Worm (Caenorhabditis elegans): ENCODE data around the gene T21B6.3.

Gene T21B6.3

DNA sequence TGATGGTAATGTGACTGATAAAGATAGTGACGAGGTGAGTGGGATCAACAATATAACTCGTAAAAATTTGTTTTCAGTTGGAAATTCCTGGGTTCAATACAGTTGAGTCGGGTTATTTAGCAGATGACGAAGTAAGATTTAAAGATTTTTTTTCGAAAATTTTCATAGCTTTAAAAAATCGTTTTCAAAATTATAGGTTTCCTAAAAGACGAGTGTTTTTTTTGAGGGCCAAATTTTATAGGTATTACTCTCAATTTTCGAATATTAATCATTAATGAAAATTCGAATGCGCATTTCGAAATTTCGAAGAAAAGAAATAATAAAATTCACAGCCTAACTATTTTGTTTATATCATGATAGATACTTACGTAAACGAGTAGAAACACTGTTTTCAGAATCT lies 22.4 kb upstream of the T21B6.3 start:
- TF ChIP-seq gmeb-1 (tag; optimal IDR thresholded peaks at IDR 0.05): no peak
- no peak for TF ChIP-seq ceh-16 (tag; optimal IDR thresholded peaks at IDR 0.05)
- no peak for TF ChIP-seq nhr-10 (tag; optimal IDR thresholded peaks at IDR 0.05)

DNA sequence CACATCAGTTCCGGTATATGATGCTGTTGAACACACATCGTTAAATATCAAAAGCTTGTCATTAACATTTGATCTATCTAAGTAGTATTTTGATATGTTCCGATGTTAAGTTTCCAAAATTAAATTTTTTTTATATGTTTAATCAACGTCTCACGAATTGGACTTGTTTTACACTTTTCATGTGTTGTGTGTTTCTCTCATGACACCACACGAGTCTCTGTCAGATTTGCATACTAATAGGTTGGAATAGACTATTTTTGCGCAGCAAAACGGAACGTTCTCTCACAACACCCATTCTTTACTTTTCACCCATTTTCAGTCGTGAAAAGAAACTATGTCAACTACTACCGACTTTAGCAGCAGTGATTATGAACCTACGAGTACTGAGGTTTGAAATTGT lies 21.9 kb upstream of the T21B6.3 start, which contains the start of gene K09C8.8:
K09C8.8 (plus strand) TSS at position 301 of the 400 bp plus-strand sequence.
- no peak for TF ChIP-seq ztf-11 (tag; optimal IDR thresholded peaks at IDR 0.05)
- no peak for TF ChIP-seq nhr-77 (tag; optimal IDR thresholded peaks at IDR 0.05)
- no peak for TF ChIP-seq sma-3 (GFP tag; optimal IDR thresholded peaks at IDR 0.05)
- TF ChIP-seq nhr-25 (tag; optimal IDR thresholded peaks at IDR 0.05): no peak
- no peak for TF ChIP-seq unc-55 (GFP tag; optimal IDR thresholded peaks at IDR 0.05)
- no peak for TF ChIP-seq ceh-16 (tag; optimal IDR thresholded peaks at IDR 0.05)
- no peak for TF ChIP-seq unc-39 (tag; optimal IDR thresholded peaks at IDR 0.05)
- TF ChIP-seq crh-2 (tag; optimal IDR thresholded peaks at IDR 0.05): no peak
- no peak for TF ChIP-seq F13H6.1 (tag; optimal IDR thresholded peaks at IDR 0.05)
- no peak for TF ChIP-seq lin-11 (tag; optimal IDR thresholded peaks at IDR 0.05)
- no peak for TF ChIP-seq blmp-1 (tag; optimal IDR thresholded peaks at IDR 0.05; ENCODE audit: insufficient read depth)
- no peak for TF ChIP-seq sem-4 (tag; optimal IDR thresholded peaks at IDR 0.05)
- TF ChIP-seq nhr-23 (tag; optimal IDR thresholded peaks at IDR 0.05): no peak
- no peak for TF ChIP-seq sma-9 (GFP tag; optimal IDR thresholded peaks at IDR 0.05)
- no peak for TF ChIP-seq sma-9 (tag; optimal IDR thresholded peaks at IDR 0.05)
- TF ChIP-seq ceh-82 (tag; optimal IDR thresholded peaks at IDR 0.05): no peak
- no peak for TF ChIP-seq ama-1 (optimal IDR thresholded peaks at IDR 0.05)
- TF ChIP-seq Y55F3AM.14 (GFP tag; optimal IDR thresholded peaks at IDR 0.05): no peak
- TF ChIP-seq lin-39 (tag; optimal IDR thresholded peaks at IDR 0.05): no peak
- TF ChIP-seq C34F6.9 (tag; optimal IDR thresholded peaks at IDR 0.05): no peak
- TF ChIP-seq mab-5 (tag; optimal IDR thresholded peaks at IDR 0.05): no peak

DNA sequence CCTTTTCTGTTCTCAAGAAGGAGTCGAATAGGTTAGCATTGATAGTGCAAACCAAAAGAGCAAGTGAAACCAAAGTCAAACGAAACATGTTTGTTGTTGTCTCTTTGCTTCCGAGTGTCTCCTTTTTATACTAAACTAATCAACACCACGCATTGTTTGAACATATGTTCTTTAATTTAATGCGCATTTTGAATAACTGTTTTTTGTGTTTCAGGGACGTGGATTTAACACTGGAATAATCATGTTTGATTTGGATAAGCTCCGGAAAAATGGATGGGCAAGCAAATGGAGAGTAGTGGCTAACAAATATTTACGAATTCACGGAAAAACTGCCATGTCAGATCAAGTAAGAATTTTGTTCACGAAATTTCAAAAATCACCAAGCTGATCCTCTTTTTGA lies 18.9 kb upstream of the T21B6.3 start, which contains the start of gene K09C8.9:
K09C8.9 (minus strand) TSS at position 101 of the 400 bp plus-strand sequence.
- TF ChIP-seq fos-1 (tag; optimal IDR thresholded peaks at IDR 0.05) (no peak), nhr-25 (tag; optimal IDR thresholded peaks at IDR 0.05) (no peak), ceh-16 (tag; optimal IDR thresholded peaks at IDR 0.05) (no peak), nhr-10 (tag; optimal IDR thresholded peaks at IDR 0.05) (no peak), F13H6.1 (tag; optimal IDR thresholded peaks at IDR 0.05) (no peak), unc-55 (GFP tag; optimal IDR thresholded peaks at IDR 0.05) (no peak), unc-39 (tag; optimal IDR thresholded peaks at IDR 0.05) (no peak), mdl-1 (tag; optimal IDR thresholded peaks at IDR 0.05) (no peak), sma-9 (GFP tag; optimal IDR thresholded peaks at IDR 0.05) (no peak), sma-9 (tag; optimal IDR thresholded peaks at IDR 0.05) (no peak), nhr-237 (tag; optimal IDR thresholded peaks at IDR 0.05) (no peak), egl-27 (tag; optimal IDR thresholded peaks at IDR 0.05) (no peak), nhr-11 (tag; optimal IDR thresholded peaks at IDR 0.05) (no peak), nhr-12 (tag; optimal IDR thresholded peaks at IDR 0.05) (no peak), unc-62 (GFP tag; optimal IDR thresholded peaks at IDR 0.05) (no peak), skn-1 (tag; optimal IDR thresholded peaks at IDR 0.05) (no peak), peb-1 (tag; optimal IDR thresholded peaks at IDR 0.05) (no peak), ceh-82 (tag; optimal IDR thresholded peaks at IDR 0.05) (no peak)

DNA sequence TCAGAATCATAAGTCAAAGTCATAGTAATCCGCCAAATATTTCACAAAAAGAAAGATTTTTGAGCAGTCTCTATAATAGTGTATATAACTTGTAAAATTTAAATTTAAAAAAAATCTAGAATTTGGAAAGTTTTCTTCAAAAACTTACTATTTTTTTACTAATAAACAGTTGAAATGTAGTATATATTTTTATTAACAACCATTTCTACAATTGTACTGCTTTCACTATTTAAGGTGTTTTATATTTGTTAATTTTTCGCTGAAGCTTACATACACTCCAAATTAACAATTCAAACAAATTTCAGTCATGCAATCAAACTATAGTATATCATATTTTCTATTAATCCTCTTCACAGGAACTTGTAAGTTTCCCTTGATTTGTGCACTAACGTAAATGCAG lies 17.5 kb upstream of the T21B6.3 start, which contains the start of gene lge-1:
lge-1 (plus strand) TSS at position 301 of the 400 bp plus-strand sequence.
- TF ChIP-seq elt-3 (tag; optimal IDR thresholded peaks at IDR 0.05) (no peak), Y55F3AM.14 (GFP tag; optimal IDR thresholded peaks at IDR 0.05) (no peak), nhr-21 (tag; optimal IDR thresholded peaks at IDR 0.05) (no peak), aly-2 (tag; optimal IDR thresholded peaks at IDR 0.05) (no peak), crh-2 (tag; optimal IDR thresholded peaks at IDR 0.05) (no peak), nhr-25 (tag; optimal IDR thresholded peaks at IDR 0.05) (no peak), sma-3 (GFP tag; optimal IDR thresholded peaks at IDR 0.05) (no peak), lin-13 (GFP tag; optimal IDR thresholded peaks at IDR 0.05) (no peak), zag-1 (tag; optimal IDR thresholded peaks at IDR 0.05) (no peak), skn-1 (tag; optimal IDR thresholded peaks at IDR 0.05) (no peak), gmeb-1 (tag; optimal IDR thresholded peaks at IDR 0.05) (no peak)

Data from whole organism, L2 larva.